Worm (Caenorhabditis elegans) whole organism, midembryonic: ENCODE results near the gene F44E7.4.

Experiments used
- T22C8.4 ChIP-seq: fragments of 200-800 bp; sonication (Bioruptor generic); IDR thresholded peaks from 2 replicates; pipeline ENCODE4 v1.3.6; 2022; ENCODE audit warnings: missing genetic modification characterization, missing compliant biosample characterization
- cog-1 ChIP-seq: sonication (generic microtip); optimal IDR thresholded peaks from 2 replicates; lab custom pipeline; 2016; ENCODE audit warnings: missing genetic modification characterization, missing compliant biosample characterization
- flt-1 ChIP-seq: fragments of 200-800 bp; sonication (Bioruptor generic); IDR thresholded peaks from 2 replicates; pipeline ENCODE4 v1.3.6; 2022; ENCODE audit warnings: missing genetic modification characterization, missing compliant biosample characterization
- klf-2 ChIP-seq: fragments of 200-800 bp; sonication (Bioruptor generic); conservative IDR thresholded peaks from 2 replicates; pipeline ENCODE4 v1.3.6; 2022; ENCODE audit warnings: missing genetic modification reagents, missing genetic modification characterization, missing compliant biosample characterization
- med-1 ChIP-seq: sonication (generic microtip); optimal IDR thresholded peaks from 2 replicates; lab custom pipeline; 2017; ENCODE audit warnings: missing genetic modification characterization, mild to moderate bottlenecking, missing compliant biosample characterization, antibody characterized with exemption, missing genetic modification reagents; ENCODE audit not compliant: insufficient read depth
- ref-1 ChIP-seq: fragments of 200-800 bp; sonication (Bioruptor generic); conservative IDR thresholded peaks from 2 replicates; pipeline ENCODE4 v1.3.6; 2022; ENCODE audit warnings: missing genetic modification reagents, missing genetic modification characterization, missing compliant biosample characterization
- tab-1 ChIP-seq: fragments of 200-800 bp; sonication (Bioruptor generic); IDR thresholded peaks from 2 replicates; pipeline ENCODE4 v1.3.6; 2022; ENCODE audit warnings: missing genetic modification characterization, missing compliant biosample characterization
- ztf-23 ChIP-seq: fragments of 200-800 bp; sonication (Bioruptor generic); IDR thresholded peaks from 2 replicates; pipeline ENCODE4 v1.3.6; 2022; ENCODE audit warnings: missing genetic modification reagents, missing genetic modification characterization, missing compliant biosample characterization
- ztf-29 ChIP-seq: fragments of 200-800 bp; sonication (Bioruptor generic); IDR thresholded peaks from 2 replicates; pipeline ENCODE4 v1.3.6; 2022; ENCODE audit warnings: missing genetic modification reagents, missing genetic modification characterization, missing compliant biosample characterization

F44E7.4 gene

DNA sequence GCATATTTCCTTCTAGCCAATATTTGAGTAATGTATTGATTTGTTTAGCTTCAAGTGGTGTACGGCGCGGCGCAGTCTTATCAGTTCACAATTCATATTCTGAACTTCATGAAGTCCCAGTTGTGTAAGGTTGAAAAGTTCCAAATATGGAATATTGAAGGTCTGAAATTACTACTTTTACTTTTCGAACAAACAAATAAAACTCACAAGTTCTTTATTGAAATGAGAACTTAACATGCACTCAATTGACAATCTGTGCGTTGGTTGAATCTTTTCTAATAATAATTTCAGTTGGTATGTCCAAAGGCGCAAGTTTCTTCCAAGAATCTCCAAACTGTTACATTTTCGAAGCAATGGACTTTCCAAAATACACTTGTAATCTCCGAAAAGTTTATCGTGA, 18.0 kb downstream of the F44E7.4 start, which contains the start of gene C53A3.4:
Gene C53A3.4, minus strand, starts transcription at position 101 of the 400 bp plus-strand sequence.
- no peak for TF ChIP-seq T22C8.4
- no peak for TF ChIP-seq ztf-23
- TF ChIP-seq cog-1 (tag; lab: Kevin White, UChicago), result no peak
- TF ChIP-seq klf-2 (GFP tag; lab: Robert Waterston, UW), result no peak
- TF ChIP-seq med-1 (GFP tag; lab: Kevin White, UChicago), result no peak
- TF ChIP-seq ztf-29 (GFP tag; lab: Robert Waterston, UW), result no peak
- no peak for TF ChIP-seq tab-1 (GFP tag; lab: Robert Waterston, UW)
- TF ChIP-seq ref-1 (GFP tag; lab: Robert Waterston, UW), result no peak
- no peak for TF ChIP-seq flt-1 (GFP tag; lab: Robert Waterston, UW)

DNA sequence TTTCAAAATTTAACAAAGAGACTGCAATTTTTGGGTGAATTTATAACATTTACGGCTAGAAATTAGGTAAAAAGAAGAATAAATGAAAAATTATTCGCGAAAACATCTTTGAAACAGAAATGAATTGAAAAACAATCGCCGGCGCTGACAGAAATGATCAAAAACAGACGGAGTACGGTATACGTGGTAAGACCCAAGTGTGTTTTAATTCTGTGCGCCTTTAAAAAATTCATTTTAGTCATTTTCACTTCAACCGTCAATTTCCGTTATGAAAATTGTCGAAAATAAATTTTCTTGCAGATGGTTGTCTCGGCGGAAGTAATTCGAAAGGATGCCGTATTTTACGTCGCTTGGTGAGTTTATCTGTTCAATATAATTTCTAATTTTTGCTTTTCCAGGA, 20.6 kb downstream of the F44E7.4 start, which contains the start of gene C53A3.3:
Gene C53A3.3, plus strand, starts transcription at position 301 of the 400 bp plus-strand sequence.
- TF ChIP-seq klf-2 (GFP tag; lab: Robert Waterston, UW) (no peak), cog-1 (tag; lab: Kevin White, UChicago) (no peak), ref-1 (GFP tag; lab: Robert Waterston, UW) (no peak), T22C8.4 (no peak), med-1 (GFP tag; lab: Kevin White, UChicago) (no peak), ztf-23 (no peak), ztf-29 (GFP tag; lab: Robert Waterston, UW) (no peak), flt-1 (GFP tag; lab: Robert Waterston, UW) (no peak), tab-1 (GFP tag; lab: Robert Waterston, UW) (no peak)

DNA sequence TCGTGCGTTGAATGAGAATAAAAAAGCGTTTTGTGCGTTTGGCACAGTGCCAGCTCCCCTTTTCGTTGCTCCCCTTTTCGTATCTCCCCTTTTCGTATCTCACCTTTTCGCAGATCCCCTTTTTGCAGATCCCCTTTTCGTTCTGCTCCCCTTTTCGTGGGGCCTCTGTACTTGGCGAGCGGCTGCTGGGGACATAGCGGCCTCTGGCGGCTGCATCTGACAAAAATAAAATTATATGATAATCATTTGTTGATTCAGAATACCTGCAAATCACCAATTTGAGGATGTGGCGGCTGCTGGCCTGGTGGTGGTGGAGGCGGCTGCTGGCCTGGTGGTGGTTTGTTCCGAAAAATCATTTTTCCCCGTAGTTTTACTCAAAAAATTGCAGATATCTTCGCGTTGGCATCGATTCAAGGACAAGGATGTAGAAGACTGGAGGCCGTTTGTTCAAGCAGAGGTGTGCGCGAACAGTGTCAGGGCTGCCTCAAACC, 21.5 kb downstream of the F44E7.4 start, which contains the start of gene K09H11.11:
Gene K09H11.11, minus strand, starts transcription at position 51 of the 491 bp plus-strand sequence.
- TF ChIP-seq ref-1 (GFP tag; lab: Robert Waterston, UW), result peak; percentile 42; the same call in 1 of the 2 replicates

DNA sequence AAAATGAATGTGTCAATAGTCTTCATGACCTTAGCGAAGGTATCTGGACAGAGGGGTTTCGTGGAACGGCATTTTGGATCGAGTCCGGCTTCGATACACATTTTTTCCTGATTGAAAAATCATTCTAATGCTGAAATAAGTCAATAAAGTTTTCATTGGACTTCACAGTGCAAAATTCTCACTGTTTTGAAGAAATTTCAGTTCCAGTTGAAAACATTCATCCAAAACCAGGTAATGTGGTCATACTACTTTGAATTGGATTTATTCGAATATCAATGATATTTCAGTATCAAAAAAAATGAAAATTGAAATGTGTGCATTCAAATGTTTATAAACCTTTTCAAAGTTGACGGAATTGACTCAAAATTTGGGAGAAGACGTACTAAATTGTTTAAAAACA, 23.3 kb downstream of the F44E7.4 start, which contains the start of gene pgph-1:
Gene pgph-1, minus strand, starts transcription at position 101 of the 400 bp plus-strand sequence.
- TF ChIP-seq med-1 (GFP tag; lab: Kevin White, UChicago), result no peak
- no peak for TF ChIP-seq flt-1 (GFP tag; lab: Robert Waterston, UW)
- TF ChIP-seq cog-1 (tag; lab: Kevin White, UChicago), result no peak
- TF ChIP-seq ztf-23, result no peak
- TF ChIP-seq T22C8.4, result no peak
- no peak for TF ChIP-seq klf-2 (GFP tag; lab: Robert Waterston, UW)
- TF ChIP-seq ztf-29 (GFP tag; lab: Robert Waterston, UW), result no peak
- no peak for TF ChIP-seq tab-1 (GFP tag; lab: Robert Waterston, UW)
- no peak for TF ChIP-seq ref-1 (GFP tag; lab: Robert Waterston, UW)

DNA sequence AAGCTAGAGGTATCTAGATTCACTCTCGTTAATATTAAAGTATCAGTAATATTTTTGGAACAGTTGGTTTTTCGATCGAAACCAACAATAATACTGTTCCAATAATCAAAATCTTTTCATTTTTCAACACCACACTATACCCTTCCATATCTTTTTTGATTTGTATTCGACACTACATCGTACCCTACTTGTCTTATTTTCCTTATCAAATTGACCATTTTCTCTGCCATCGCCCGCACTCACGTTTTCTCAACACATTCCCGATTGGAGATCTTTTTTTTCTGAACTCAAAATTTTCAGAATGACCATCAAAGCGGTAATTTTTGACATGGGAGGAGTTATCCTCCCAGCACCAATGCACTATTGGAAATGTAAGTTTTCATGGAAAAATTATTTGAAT, 29.2 kb downstream of the F44E7.4 start, which contains the start of gene acds-10:
Gene acds-10, plus strand, starts transcription at position 301 of the 400 bp plus-strand sequence.
- TF ChIP-seq ztf-23 (no peak), ref-1 (GFP tag; lab: Robert Waterston, UW) (no peak), klf-2 (GFP tag; lab: Robert Waterston, UW) (no peak), cog-1 (tag; lab: Kevin White, UChicago) (no peak), flt-1 (GFP tag; lab: Robert Waterston, UW) (no peak), ztf-29 (GFP tag; lab: Robert Waterston, UW) (no peak), T22C8.4 (no peak), tab-1 (GFP tag; lab: Robert Waterston, UW) (no peak), med-1 (GFP tag; lab: Kevin White, UChicago) (no peak)

DNA sequence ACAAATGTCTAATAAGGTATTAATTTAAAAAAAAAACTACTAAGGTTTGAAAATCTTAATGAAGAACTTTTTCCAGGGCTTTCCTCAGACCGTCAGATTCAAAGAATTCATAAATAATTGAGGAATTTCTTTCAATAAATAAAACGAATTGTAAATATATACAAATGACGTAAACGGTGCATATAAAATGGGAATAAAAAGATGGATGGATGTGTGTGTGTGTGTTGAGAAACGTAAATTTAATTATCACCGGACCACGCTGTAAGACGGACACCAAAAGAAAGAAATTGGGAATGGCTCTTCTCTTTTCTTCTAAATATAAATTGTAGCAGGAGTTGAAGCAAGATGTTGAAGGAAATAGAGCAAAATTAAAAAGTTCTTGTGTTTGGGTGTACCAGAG, 30.5 kb downstream of the F44E7.4 start:
- no peak for TF ChIP-seq flt-1 (GFP tag; lab: Robert Waterston, UW)
- no peak for TF ChIP-seq cog-1 (tag; lab: Kevin White, UChicago)
- TF ChIP-seq T22C8.4, result no peak
- TF ChIP-seq ztf-29 (GFP tag; lab: Robert Waterston, UW), result no peak
- no peak for TF ChIP-seq med-1 (GFP tag; lab: Kevin White, UChicago)
- no peak for TF ChIP-seq tab-1 (GFP tag; lab: Robert Waterston, UW)
- no peak for TF ChIP-seq ztf-23
- no peak for TF ChIP-seq ref-1 (GFP tag; lab: Robert Waterston, UW)
- no peak for TF ChIP-seq klf-2 (GFP tag; lab: Robert Waterston, UW)

DNA sequence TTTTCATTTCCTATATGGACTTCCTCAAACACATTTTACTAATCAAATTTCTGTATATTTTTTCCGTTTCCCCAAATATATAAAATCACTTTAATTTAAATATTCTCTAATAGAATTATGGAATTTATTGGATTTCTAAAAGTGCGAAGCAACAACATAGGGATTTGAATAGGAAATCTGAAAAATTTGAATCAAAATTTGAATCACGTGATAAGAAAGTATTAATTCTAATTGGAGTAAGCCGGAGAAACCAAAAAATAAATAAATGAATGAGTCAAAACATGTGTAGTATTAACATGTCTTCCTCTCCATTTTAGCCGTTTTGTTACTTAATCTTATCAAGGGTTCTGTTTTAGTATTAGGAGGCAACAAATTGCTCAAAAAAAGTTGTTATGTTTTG, 35.5 kb downstream of the F44E7.4 start:
- TF ChIP-seq med-1 (GFP tag; lab: Kevin White, UChicago), result no peak
- TF ChIP-seq tab-1 (GFP tag; lab: Robert Waterston, UW), result no peak
- no peak for TF ChIP-seq cog-1 (tag; lab: Kevin White, UChicago)
- TF ChIP-seq ztf-29 (GFP tag; lab: Robert Waterston, UW), result no peak
- TF ChIP-seq ref-1 (GFP tag; lab: Robert Waterston, UW), result no peak
- TF ChIP-seq T22C8.4, result no peak
- TF ChIP-seq ztf-23, result no peak
- TF ChIP-seq klf-2 (GFP tag; lab: Robert Waterston, UW), result no peak
- TF ChIP-seq flt-1 (GFP tag; lab: Robert Waterston, UW), result no peak

DNA sequence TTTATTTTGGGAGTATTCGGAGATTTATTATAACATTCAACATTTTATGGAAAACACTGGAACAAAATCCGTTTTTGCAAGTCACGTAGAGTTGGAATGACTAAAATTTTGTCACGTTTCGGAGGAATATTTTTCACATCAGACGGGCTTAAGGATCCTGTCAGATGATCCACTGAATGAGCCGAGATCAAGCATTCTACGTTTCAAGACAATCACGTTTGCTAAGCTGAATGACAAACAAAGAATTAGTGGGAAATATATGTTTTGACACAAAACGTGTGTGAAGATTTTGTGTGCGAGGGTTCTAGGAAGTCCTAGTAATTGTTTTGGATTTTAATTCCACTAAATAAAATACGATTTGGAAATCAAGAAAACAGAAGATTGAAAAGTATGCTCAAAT, 37.3 kb downstream of the F44E7.4 start:
- TF ChIP-seq ztf-23 (no peak), tab-1 (GFP tag; lab: Robert Waterston, UW) (no peak), med-1 (GFP tag; lab: Kevin White, UChicago) (no peak), cog-1 (tag; lab: Kevin White, UChicago) (no peak), ztf-29 (GFP tag; lab: Robert Waterston, UW) (no peak), flt-1 (GFP tag; lab: Robert Waterston, UW) (no peak), ref-1 (GFP tag; lab: Robert Waterston, UW) (no peak), T22C8.4 (no peak), klf-2 (GFP tag; lab: Robert Waterston, UW) (no peak)

DNA sequence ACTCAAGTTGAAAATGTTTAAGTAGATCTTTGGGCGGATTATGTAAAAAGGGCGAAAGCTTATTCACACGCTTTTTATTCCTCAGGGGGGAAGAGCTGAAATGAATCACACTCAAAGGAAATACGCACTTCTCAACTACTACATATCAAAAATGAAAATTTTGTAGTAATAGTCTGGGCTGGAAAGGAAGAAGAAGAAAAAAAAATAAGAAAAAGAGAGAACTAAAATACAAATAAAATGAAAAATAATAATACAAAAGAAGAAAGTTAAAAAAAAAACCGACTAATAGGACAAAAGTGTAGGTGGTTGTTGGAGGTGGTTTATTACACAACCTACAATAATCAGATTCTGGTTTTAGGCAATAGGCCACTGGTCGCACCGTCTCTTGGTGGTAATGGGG, 40.7 kb downstream of the F44E7.4 start, which contains the start of gene K09H11.6:
Gene K09H11.6, minus strand, starts transcription at position 101 of the 400 bp plus-strand sequence.
- no peak for TF ChIP-seq ztf-29 (GFP tag; lab: Robert Waterston, UW)
- TF ChIP-seq cog-1 (tag; lab: Kevin White, UChicago), result no peak
- no peak for TF ChIP-seq med-1 (GFP tag; lab: Kevin White, UChicago)
- no peak for TF ChIP-seq T22C8.4
- TF ChIP-seq flt-1 (GFP tag; lab: Robert Waterston, UW), result no peak
- no peak for TF ChIP-seq ztf-23
- TF ChIP-seq ref-1 (GFP tag; lab: Robert Waterston, UW), result no peak
- TF ChIP-seq klf-2 (GFP tag; lab: Robert Waterston, UW), result no peak
- TF ChIP-seq tab-1 (GFP tag; lab: Robert Waterston, UW), result no peak
